Worm (Caenorhabditis elegans) whole organism, young adult: ENCODE measurements around the gene col-68.

Experiments used
- B0019.2 ChIP-seq: fragments of 200-800 bp; sonication (Bioruptor generic); conservative IDR thresholded peaks from 2 replicates; pipeline ENCODE4 v1.3.6; 2022; ENCODE audit warnings: missing genetic modification reagents, missing genetic modification characterization, missing compliant biosample characterization
- D2030.7 ChIP-seq: fragments of 200-800 bp; sonication (Bioruptor generic); IDR thresholded peaks from 2 replicates; pipeline ENCODE4 v1.3.6; 2022; ENCODE audit warnings: missing genetic modification reagents, missing genetic modification characterization, missing compliant biosample characterization
- F22D6.2 ChIP-seq: sonication (generic microtip); optimal IDR thresholded peaks from 2 replicates; lab custom pipeline; 2016; ENCODE audit warnings: mild to moderate bottlenecking, missing genetic modification characterization, missing compliant biosample characterization
- F33H1.4 ChIP-seq: fragments of 200-800 bp; sonication (Bioruptor generic); IDR thresholded peaks from 2 replicates; pipeline ENCODE4 v1.3.6; 2022; ENCODE audit warnings: missing genetic modification reagents, missing genetic modification characterization, missing compliant biosample characterization
- F37B4.10 ChIP-seq: fragments of 200-800 bp; sonication (Bioruptor generic); IDR thresholded peaks from 2 replicates; pipeline ENCODE4 v1.3.6; 2022; ENCODE audit warnings: missing genetic modification characterization, missing compliant biosample characterization
- F55B11.4 ChIP-seq: sonication (generic microtip); optimal IDR thresholded peaks from 2 replicates; lab custom pipeline; 2016; ENCODE audit warnings: missing compliant biosample characterization, missing genetic modification characterization, borderline replicate concordance; ENCODE audit not compliant: insufficient read depth
- F57C9.4 ChIP-seq: sonication (generic microtip); optimal IDR thresholded peaks from 2 replicates; lab custom pipeline; 2017; ENCODE audit warnings: mild to moderate bottlenecking, missing genetic modification characterization, missing compliant biosample characterization
- ZK185.1 ChIP-seq: sonication (generic microtip); optimal IDR thresholded peaks from 2 replicates; lab custom pipeline; 2016; ENCODE audit warnings: mild to moderate bottlenecking, missing genetic modification characterization, missing compliant biosample characterization; ENCODE audit not compliant: poor library complexity, severe bottlenecking
- akir-1 ChIP-seq: fragments of 200-800 bp; sonication (Bioruptor generic); optimal IDR thresholded peaks from 2 replicates; lab custom pipeline; 2018; ENCODE audit warnings: mild to moderate bottlenecking, missing genetic modification characterization, moderate library complexity, missing compliant biosample characterization
- aptf-3 ChIP-seq: fragments of 200-800 bp; sonication (Bioruptor generic); IDR thresholded peaks from 2 replicates; pipeline ENCODE4 v1.3.6; 2022; ENCODE audit warnings: missing genetic modification characterization, missing compliant biosample characterization
- attf-3 ChIP-seq: fragments of 200-800 bp; sonication (Bioruptor generic); conservative IDR thresholded peaks from 2 replicates; pipeline ENCODE4 v1.3.6; 2022; ENCODE audit warnings: missing genetic modification reagents, missing genetic modification characterization, missing compliant biosample characterization
- bed-2 ChIP-seq: fragments of 200-800 bp; sonication (Bioruptor generic); IDR thresholded peaks from 2 replicates; pipeline ENCODE4 v1.3.6; 2022; ENCODE audit warnings: missing genetic modification reagents, missing genetic modification characterization, missing compliant biosample characterization
- cebp-1 ChIP-seq, 2 experiments: fragments of 200-800 bp in 1 of 2; sonication (Bioruptor generic) in 1 of 2; sonication (generic microtip) in 1 of 2; IDR thresholded peaks in 1 of 2; optimal IDR thresholded peaks in 1 of 2; 2 replicates each; pipeline versions ENCODE4 v1.3.6 to Lab custom; 2017 to 2022; ENCODE audit warnings: missing compliant biosample characterization in 2 of 2, missing genetic modification characterization in 2 of 2, mild to moderate bottlenecking in 1 of 2, missing genetic modification reagents in 1 of 2, moderate library complexity in 1 of 2
- ceh-27 ChIP-seq: fragments of 200-800 bp; sonication (Bioruptor generic); optimal IDR thresholded peaks from 2 replicates; lab custom pipeline; 2018; ENCODE audit warnings: mild to moderate bottlenecking, missing genetic modification characterization, moderate library complexity, missing compliant biosample characterization
- ceh-40 ChIP-seq: fragments of 200-800 bp; sonication (Bioruptor generic); IDR thresholded peaks from 2 replicates; pipeline ENCODE4 v1.3.6; 2022; ENCODE audit warnings: missing genetic modification characterization, missing compliant biosample characterization
- ceh-91 ChIP-seq: fragments of 200-800 bp; sonication (Bioruptor generic); IDR thresholded peaks from 2 replicates; pipeline ENCODE4 v1.3.6; 2022; ENCODE audit warnings: missing genetic modification reagents, missing genetic modification characterization, missing compliant biosample characterization
- die-1 ChIP-seq: sonication (generic microtip); optimal IDR thresholded peaks from 2 replicates; lab custom pipeline; 2016; ENCODE audit warnings: missing genotype, mild to moderate bottlenecking, missing genetic modification characterization, missing compliant biosample characterization
- egl-44 ChIP-seq: fragments of 200-800 bp; sonication (Bioruptor generic); IDR thresholded peaks from 2 replicates; pipeline ENCODE4 v1.3.6; 2022; ENCODE audit warnings: missing genetic modification reagents, missing genetic modification characterization, missing compliant biosample characterization
- ekl-4 ChIP-seq: fragments of 200-800 bp; sonication (Bioruptor generic); IDR thresholded peaks from 2 replicates; pipeline ENCODE4 v1.3.6; 2022; ENCODE audit warnings: missing genetic modification reagents, missing genetic modification characterization, missing compliant biosample characterization
- him-1 ChIP-seq: sonication (generic microtip); optimal IDR thresholded peaks from 2 replicates; lab custom pipeline; 2016; ENCODE audit warnings: missing genotype, missing genetic modification reagents, missing genetic modification characterization, missing compliant biosample characterization
- hlh-26 ChIP-seq: fragments of 200-800 bp; sonication (Bioruptor generic); conservative IDR thresholded peaks from 2 replicates; pipeline ENCODE4 v1.3.6; 2022; ENCODE audit warnings: missing genetic modification reagents, missing genetic modification characterization, missing compliant biosample characterization
- hmg-20 ChIP-seq: fragments of 200-800 bp; sonication (Bioruptor generic); IDR thresholded peaks from 2 replicates; pipeline ENCODE4 v1.3.6; 2022; ENCODE audit warnings: missing genetic modification reagents, missing genetic modification characterization, missing compliant biosample characterization
- lin-35 ChIP-seq, 3 experiments: fragments of 150-350 bp in 2 of 3; sonication (generic microtip) in 1 of 3; optimal IDR thresholded peaks; 2 replicates each; lab custom pipeline; 2014 to 2018; ENCODE audit warnings: missing biosample characterization in 3 of 3, missing genetic modification characterization in 3 of 3, missing genetic modification reagents in 3 of 3
- lsy-27 ChIP-seq: sonication (generic microtip); optimal IDR thresholded peaks from 2 replicates; lab custom pipeline; 2017; ENCODE audit warnings: missing genetic modification characterization, mild to moderate bottlenecking, missing compliant biosample characterization, antibody characterized with exemption, missing genotype, borderline replicate concordance; ENCODE audit not compliant: insufficient read depth
- madf-6 ChIP-seq: fragments of 200-800 bp; sonication (Bioruptor generic); IDR thresholded peaks from 2 replicates; pipeline ENCODE4 v1.3.6; 2022; ENCODE audit warnings: missing genetic modification reagents, missing genetic modification characterization, missing compliant biosample characterization
- madf-8 ChIP-seq: fragments of 200-800 bp; sonication (Bioruptor generic); conservative IDR thresholded peaks from 2 replicates; pipeline ENCODE4 v1.3.6; 2022; ENCODE audit warnings: missing genetic modification reagents, missing genetic modification characterization, missing compliant biosample characterization
- mel-28 ChIP-seq: sonication (generic microtip); optimal IDR thresholded peaks from 2 replicates; lab custom pipeline; 2016; ENCODE audit warnings: borderline replicate concordance, mild to moderate bottlenecking, missing genetic modification characterization, missing compliant biosample characterization
- nfya-2 ChIP-seq: fragments of 200-800 bp; sonication (Bioruptor generic); IDR thresholded peaks from 2 replicates; pipeline ENCODE4 v1.3.6; 2022; ENCODE audit warnings: missing genetic modification reagents, missing genetic modification characterization, missing compliant biosample characterization
- nhr-120 ChIP-seq: fragments of 200-800 bp; sonication (Bioruptor generic); IDR thresholded peaks from 2 replicates; pipeline ENCODE4 v1.3.6; 2022; ENCODE audit warnings: missing genetic modification characterization, missing compliant biosample characterization
- nhr-80 ChIP-seq: sonication (generic microtip); optimal IDR thresholded peaks from 2 replicates; lab custom pipeline; 2016; ENCODE audit warnings: missing genetic modification characterization, missing compliant biosample characterization
- nhr-90 ChIP-seq: sonication (generic microtip); optimal IDR thresholded peaks from 2 replicates; lab custom pipeline; 2016; ENCODE audit warnings: missing genotype, mild to moderate bottlenecking, missing genetic modification characterization, missing compliant biosample characterization
- rcor-1 ChIP-seq: fragments of 200-800 bp; sonication (Bioruptor generic); IDR thresholded peaks from 2 replicates; pipeline ENCODE4 v1.3.6; 2022; ENCODE audit warnings: missing genetic modification reagents, missing genetic modification characterization, missing compliant biosample characterization
- repo-1 ChIP-seq: sonication (generic microtip); optimal IDR thresholded peaks from 2 replicates; lab custom pipeline; 2017; ENCODE audit warnings: mild to moderate bottlenecking, missing genetic modification characterization, missing compliant biosample characterization
- sea-2 ChIP-seq: fragments of 200-800 bp; sonication (Bioruptor generic); IDR thresholded peaks from 2 replicates; pipeline ENCODE4 v1.3.6; 2022; ENCODE audit warnings: missing genetic modification characterization, missing compliant biosample characterization
- snpc-1.1 ChIP-seq: sonication (generic microtip); optimal IDR thresholded peaks from 2 replicates; lab custom pipeline; 2017; ENCODE audit warnings: missing genetic modification characterization, mild to moderate bottlenecking, missing compliant biosample characterization, antibody characterized with exemption, moderate library complexity, missing genotype, missing genetic modification reagents; ENCODE audit not compliant: insufficient read depth
- tbp1 ChIP-seq: fragments of 200-800 bp; sonication (Bioruptor generic); optimal IDR thresholded peaks from 2 replicates; lab custom pipeline; 2018; ENCODE audit warnings: mild to moderate bottlenecking, missing genetic modification characterization, missing compliant biosample characterization
- tbx-9 ChIP-seq: sonication (generic microtip); optimal IDR thresholded peaks from 2 replicates; lab custom pipeline; 2016; ENCODE audit warnings: borderline replicate concordance, missing genetic modification characterization, inconsistent platforms, missing compliant biosample characterization
- tlf-1 ChIP-seq: fragments of 200-800 bp; sonication (Bioruptor generic); optimal IDR thresholded peaks from 2 replicates; lab custom pipeline; 2018; ENCODE audit warnings: mild to moderate bottlenecking, missing genetic modification characterization, missing compliant biosample characterization
- xnd-1 ChIP-seq: sonication (generic microtip); optimal IDR thresholded peaks from 2 replicates; lab custom pipeline; 2016; ENCODE audit warnings: missing genotype, missing genetic modification reagents, missing genetic modification characterization, missing compliant biosample characterization
- zim-3 ChIP-seq: sonication (generic microtip); optimal IDR thresholded peaks from 2 replicates; lab custom pipeline; 2017; ENCODE audit warnings: mild to moderate bottlenecking, missing genetic modification characterization, moderate library complexity, missing compliant biosample characterization
- ztf-22 ChIP-seq: fragments of 200-800 bp; sonication (Bioruptor generic); optimal IDR thresholded peaks from 2 replicates; lab custom pipeline; 2018; ENCODE audit warnings: mild to moderate bottlenecking, missing genetic modification characterization, moderate library complexity, missing compliant biosample characterization
- ztf-26 ChIP-seq: sonication (generic microtip); optimal IDR thresholded peaks from 2 replicates; lab custom pipeline; 2017; ENCODE audit warnings: missing genetic modification characterization, missing compliant biosample characterization
- ztf-28 ChIP-seq: fragments of 200-800 bp; sonication (Bioruptor generic); IDR thresholded peaks from 2 replicates; pipeline ENCODE4 v1.3.6; 2022; ENCODE audit warnings: missing genetic modification reagents, missing genetic modification characterization, missing compliant biosample characterization
- ztf-3 ChIP-seq: fragments of 200-800 bp; sonication (Bioruptor generic); optimal IDR thresholded peaks from 2 replicates; lab custom pipeline; 2018; ENCODE audit warnings: mild to moderate bottlenecking, missing genetic modification characterization, missing compliant biosample characterization

col-68 gene

ce11 chrII:60049-60448 is 44.3 kb upstream of the col-68 start:
- TF ChIP-seq lin-35 (GFP tag; optimal IDR thresholded peaks at IDR 0.05; lab: Kevin White, UChicago) (no peak), nfya-2 (GFP tag; lab: Robert Waterston, UW) (no peak), ztf-22 (no peak), madf-8 (no peak), tbx-9 (tag; lab: Kevin White, UChicago) (no peak), attf-3 (GFP tag; lab: Robert Waterston, UW) (no peak), ceh-27 (GFP tag; lab: Kevin White, UChicago) (no peak), F37B4.10 (GFP tag; lab: Robert Waterston, UW) (no peak), sea-2 (no peak), zim-3 (tag; lab: Kevin White, UChicago) (no peak), bed-2 (no peak), ekl-4 (GFP tag; lab: Robert Waterston, UW) (no peak), die-1 (tag; lab: Kevin White, UChicago) (no peak), ztf-3 (no peak), hmg-20 (GFP tag; lab: Robert Waterston, UW) (no peak), ceh-91 (GFP tag; lab: Robert Waterston, UW) (no peak)

- TF ChIP-seq nfya-2 (GFP tag; lab: Robert Waterston, UW) (no peak), aptf-3 (GFP tag; lab: Robert Waterston, UW) (no peak), ztf-3 (no peak), zim-3 (tag; lab: Kevin White, UChicago) (no peak), nhr-120 (GFP tag; lab: Robert Waterston, UW) (no peak), hlh-26 (no peak), ceh-40 (GFP tag; lab: Robert Waterston, UW) (no peak), bed-2 (no peak), ztf-28 (GFP tag; lab: Robert Waterston, UW) (no peak), madf-8 (no peak), egl-44 (no peak), F22D6.2 (tag; lab: Kevin White, UChicago) (no peak), ZK185.1 (tag; lab: Kevin White, UChicago) (no peak)
- TF ChIP-seq, all 124 proteins: peak for 0
These were observed 43.3 kb upstream of the col-68 start, which contains the start of gene C23H3.2 for ce11 chrII:61013-61412. C23H3.2 (plus strand) TSS chrII:61313.

- TF ChIP-seq nhr-80 (tag; lab: Kevin White, UChicago), result peak; percentile 61
- no peak for TF ChIP-seq B0019.2 (GFP tag; lab: Robert Waterston, UW)
These were observed 38.9 kb upstream of the col-68 start for ce11 chrII:65484-65883.

ce11 chrII:66322-66721 is 38.0 kb upstream of the col-68 start:
- TF ChIP-seq akir-1 (no peak), snpc-1.1 (tag; lab: Kevin White, UChicago) (no peak), xnd-1 (tag; lab: Kevin White, UChicago) (no peak), cebp-1 (GFP tag; IDR thresholded peaks at IDR 0.05; lab: Robert Waterston, UW) (no peak), cebp-1 (tag; optimal IDR thresholded peaks at IDR 0.05; lab: Kevin White, UChicago) (peak; percentile 38), mel-28 (tag; lab: Kevin White, UChicago) (no peak), repo-1 (tag; lab: Kevin White, UChicago) (no peak), rcor-1 (GFP tag; lab: Robert Waterston, UW) (no peak), F55B11.4 (tag; lab: Kevin White, UChicago) (no peak), F57C9.4 (tag; lab: Kevin White, UChicago) (no peak), ceh-27 (GFP tag; lab: Kevin White, UChicago) (peak; percentile 0), lsy-27 (no peak), F33H1.4 (GFP tag; lab: Robert Waterston, UW) (no peak), nfya-2 (GFP tag; lab: Robert Waterston, UW) (no peak), ztf-26 (tag; lab: Kevin White, UChicago) (no peak), D2030.7 (GFP tag; lab: Robert Waterston, UW) (peak; percentile 47; the same call in 1 of the 2 replicates), tbp1 (no peak), nhr-90 (no peak), madf-6 (GFP tag; lab: Robert Waterston, UW) (peak; percentile 39; the same call in 1 of the 2 replicates), him-1 (tag; lab: Kevin White, UChicago) (no peak), tlf-1 (GFP tag; lab: Kevin White, UChicago) (no peak)
